Worm (Caenorhabditis elegans): ENCODE measurements around the gene ZK470.4.

ce11 chrX:4143260-4144018 lies 3.9 kb upstream of the ZK470.4 start:
- TF ChIP-seq elt-1 (tag; optimal IDR thresholded peaks at IDR 0.05; ENCODE audit: borderline replicate concordance, insufficient read depth) = no peak
- TF ChIP-seq unc-39 (tag; optimal IDR thresholded peaks at IDR 0.05) = no peak
- no peak for TF ChIP-seq lsy-2 (tag; optimal IDR thresholded peaks at IDR 0.05)
- TF ChIP-seq unc-62 (GFP tag; optimal IDR thresholded peaks at IDR 0.05) = no peak
- no peak for TF ChIP-seq sem-2 (GFP tag; optimal IDR thresholded peaks at IDR 0.05)
- TF ChIP-seq nhr-237 (tag; optimal IDR thresholded peaks at IDR 0.05) = no peak
- TF ChIP-seq ham-2 (GFP tag; optimal IDR thresholded peaks at IDR 0.05) = no peak

Measured in whole organism, mixed stage, embryonic.